Fruit fly (Drosophila melanogaster): ENCODE measurements around the gene Crag.

The Crag gene

DNA sequence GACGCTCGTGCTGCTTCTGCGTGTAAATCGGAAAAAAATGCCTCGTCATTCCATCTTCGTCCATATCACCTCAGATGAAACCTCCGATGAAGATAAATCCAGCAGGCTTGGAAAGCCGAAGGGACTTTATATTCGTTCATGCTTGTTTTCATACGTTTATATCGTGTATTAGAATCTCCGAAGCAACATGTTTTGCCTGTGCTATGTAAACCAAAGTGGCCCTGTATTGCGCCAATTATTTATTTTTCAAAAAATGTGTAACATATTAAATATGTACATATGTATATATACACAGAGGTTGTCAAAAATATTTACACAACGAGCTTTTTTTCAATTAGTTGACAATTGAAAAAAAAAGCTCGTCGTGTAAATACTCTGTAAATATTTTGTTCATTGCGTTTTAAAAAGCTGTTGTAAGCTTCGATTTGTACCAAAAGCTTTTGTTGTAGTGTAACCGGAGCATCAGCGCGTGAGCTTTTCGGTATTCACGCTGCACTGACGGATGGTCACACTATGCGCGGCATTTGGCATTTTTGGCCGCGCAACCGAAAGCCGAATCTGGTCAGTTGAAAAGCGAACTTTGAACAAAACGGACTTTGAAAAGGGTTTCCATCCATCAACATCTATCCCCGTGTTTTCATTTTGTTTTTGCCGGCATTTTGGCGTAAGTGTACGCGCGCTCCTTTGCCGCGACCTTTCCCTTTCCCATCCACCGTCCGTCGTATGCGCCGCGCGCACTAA, 17.9 kb upstream of the Crag start, which contains the start of gene CG12065 (continued):
- TF ChIP-seq CG3847 (GFP tag; IDR thresholded peaks at IDR 0.05) (peak; percentile 60), CG12236 (GFP tag; optimal IDR thresholded peaks at IDR 0.05) (no peak), emc (GFP tag; optimal IDR thresholded peaks at IDR 0.05) (no peak), dmrt99B (tag; optimal IDR thresholded peaks at IDR 0.05) (peak; percentile 27), CG2678 (tag; optimal IDR thresholded peaks at IDR 0.05) (peak; percentile 57), Dbx (GFP tag; IDR thresholded peaks at IDR 0.05) (peak; percentile 10; the same call in 1 of the 3 replicates), yki (optimal IDR thresholded peaks at IDR 0.05) (no peak), CG9727 (GFP tag; optimal IDR thresholded peaks at IDR 0.05) (no peak), Bteb2 (GFP tag; optimal IDR thresholded peaks at IDR 0.05) (no peak), CG15601 (tag; optimal IDR thresholded peaks at IDR 0.05) (peak; percentile 80), CG1233 (GFP tag; optimal IDR thresholded peaks at IDR 0.05) (peak; percentile 39), CG13775 (GFP tag; optimal IDR thresholded peaks at IDR 0.05) (no peak), CG17361 (GFP tag; IDR thresholded peaks at IDR 0.05) (peak; percentile 37; the same call in 1 of the 3 replicates), Ets65A (GFP tag) (no peak), dpn (GFP tag; optimal IDR thresholded peaks at IDR 0.05) (no peak), sr (GFP tag; IDR thresholded peaks at IDR 0.05) (peak; percentile 16; the same call in 1 of the 3 replicates), CG4854 (GFP tag; optimal IDR thresholded peaks at IDR 0.05) (no peak), CG3281 (GFP tag; optimal IDR thresholded peaks at IDR 0.05) (peak; percentile 42), NC2α (GFP tag; optimal IDR thresholded peaks at IDR 0.05) (no peak), CG5953 (GFP tag; IDR thresholded peaks at IDR 0.05) (no peak), Optix (GFP tag; IDR thresholded peaks at IDR 0.05) (no peak), z (GFP tag; IDR thresholded peaks at IDR 0.05) (no peak), CG6689 (GFP tag; IDR thresholded peaks at IDR 0.05) (no peak), hth (optimal IDR thresholded peaks at IDR 0.05) (no peak), CG12744 (GFP tag; optimal IDR thresholded peaks at IDR 0.05) (no peak), Doc2 (GFP tag; IDR thresholded peaks at IDR 0.05) (no peak), Rx (GFP tag; IDR thresholded peaks at IDR 0.05) (no peak), fu2 (GFP tag; optimal IDR thresholded peaks at IDR 0.05) (no peak), CG6683 (GFP tag; optimal IDR thresholded peaks at IDR 0.05) (peak; percentile 37), CG18262 (tag; optimal IDR thresholded peaks at IDR 0.05) (peak; percentile 7), CG15514 (GFP tag; optimal IDR thresholded peaks at IDR 0.05) (peak; percentile 59), H15 (GFP tag; IDR thresholded peaks at IDR 0.05) (no peak), eyg (GFP tag; optimal IDR thresholded peaks at IDR 0.05) (no peak), E2f2 (GFP tag; IDR thresholded peaks at IDR 0.05) (peak; percentile 86), CG2129 (GFP tag; IDR thresholded peaks at IDR 0.05; ENCODE audit: partially characterized antibody) (no peak), ATbp (GFP tag; optimal IDR thresholded peaks at IDR 0.05) (peak; percentile 76), tx (GFP tag; optimal IDR thresholded peaks at IDR 0.05) (no peak), vfl (GFP tag; optimal IDR thresholded peaks at IDR 0.05) (no peak), D19A (tag; optimal IDR thresholded peaks at IDR 0.05) (peak; percentile 31), BtbVII (GFP tag; optimal IDR thresholded peaks at IDR 0.05) (no peak), ssp (GFP tag; IDR thresholded peaks at IDR 0.05) (no peak), nmo (GFP tag; optimal IDR thresholded peaks at IDR 0.05) (peak; percentile 26), CG17802 (tag; optimal IDR thresholded peaks at IDR 0.05) (no peak), B-H1 (GFP tag; IDR thresholded peaks at IDR 0.05) (no peak), danr (GFP tag; IDR thresholded peaks at IDR 0.05) (no peak), Scr (GFP tag; IDR thresholded peaks at IDR 0.05; ENCODE audit: partially characterized antibody) (peak; percentile 25; the same call in 1 of the 2 replicates), eve (GFP tag; optimal IDR thresholded peaks at IDR 0.05) (no peak), gcm (GFP tag; optimal IDR thresholded peaks at IDR 0.05) (peak; percentile 47), toy (GFP tag; IDR thresholded peaks at IDR 0.05) (no peak), CG7271 (tag; optimal IDR thresholded peaks at IDR 0.05) (peak; percentile 60), CG6175 (GFP tag; IDR thresholded peaks at IDR 0.05) (no peak)

Measured in whole organism, embryonic.